Worm (Caenorhabditis elegans): ENCODE results near the gene gbb-1.

Gene gbb-1

ce11 chrX:2955628-2956027 is 2.1 kb upstream of the gbb-1 start:
- TF ChIP-seq mdl-1 (tag; optimal IDR thresholded peaks at IDR 0.05) (no peak), tlp-1 (tag; optimal IDR thresholded peaks at IDR 0.05) (no peak), unc-86 (tag; optimal IDR thresholded peaks at IDR 0.05) (peak; percentile 65), lin-14 (GFP tag; optimal IDR thresholded peaks at IDR 0.05) (peak; percentile 49), dpl-1 (GFP tag; optimal IDR thresholded peaks at IDR 0.05) (no peak), swsn-7 (tag; optimal IDR thresholded peaks at IDR 0.05) (no peak), nhr-11 (tag; optimal IDR thresholded peaks at IDR 0.05) (no peak), tbx-2 (tag; optimal IDR thresholded peaks at IDR 0.05) (no peak), nhr-20 (tag; optimal IDR thresholded peaks at IDR 0.05) (no peak), egl-27 (tag; optimal IDR thresholded peaks at IDR 0.05) (no peak)

- TF ChIP-seq nhr-11 (tag; optimal IDR thresholded peaks at IDR 0.05), result no peak
- peak; percentile 87 for TF ChIP-seq snpc-4 (tag; optimal IDR thresholded peaks at IDR 0.05)
- no peak for TF ChIP-seq jun-1 (tag; optimal IDR thresholded peaks at IDR 0.05)
- TF ChIP-seq nhr-12 (tag; optimal IDR thresholded peaks at IDR 0.05), result no peak
- no peak for TF ChIP-seq aha-1 (tag; optimal IDR thresholded peaks at IDR 0.05)
- TF ChIP-seq ama-1 (optimal IDR thresholded peaks at IDR 0.05), result no peak
- TF ChIP-seq fkh-8 (tag; optimal IDR thresholded peaks at IDR 0.05), result no peak
- no peak for TF ChIP-seq efl-3 (GFP tag; optimal IDR thresholded peaks at IDR 0.05)
- no peak for TF ChIP-seq lin-39 (tag; optimal IDR thresholded peaks at IDR 0.05)
- no peak for TF ChIP-seq tlp-1 (tag; optimal IDR thresholded peaks at IDR 0.05)
- no peak for TF ChIP-seq sox-4 (tag; optimal IDR thresholded peaks at IDR 0.05)
- no peak for TF ChIP-seq xbp-1 (tag; optimal IDR thresholded peaks at IDR 0.05)
- TF ChIP-seq lin-15B (tag; optimal IDR thresholded peaks at IDR 0.05), result no peak
- no peak for TF ChIP-seq blmp-1 (tag; optimal IDR thresholded peaks at IDR 0.05)
- TF ChIP-seq dsc-1 (tag; optimal IDR thresholded peaks at IDR 0.05), result no peak
- TF ChIP-seq swsn-7 (tag; optimal IDR thresholded peaks at IDR 0.05), result no peak
- TF ChIP-seq zag-1 (tag; optimal IDR thresholded peaks at IDR 0.05), result no peak
- no peak for TF ChIP-seq egl-27 (tag; optimal IDR thresholded peaks at IDR 0.05)
- TF ChIP-seq lsy-2 (tag; optimal IDR thresholded peaks at IDR 0.05), result no peak
- TF ChIP-seq efl-1 (optimal IDR thresholded peaks at IDR 0.05), result no peak
- peak in 1 of 2 experiments; percentile 26 for TF ChIP-seq efl-1 (GFP tag; optimal IDR thresholded peaks at IDR 0.05 in 1 of 2)
- no peak for TF ChIP-seq nhr-47 (tag; optimal IDR thresholded peaks at IDR 0.05)
- no peak for TF ChIP-seq hpl-2 (GFP tag; optimal IDR thresholded peaks at IDR 0.05)
- TF ChIP-seq mab-9 (GFP tag; IDR thresholded peaks at IDR 0.05), result 0 out of 2 replicates have a peak, but pooled peaks have one; percentile 28
- TF ChIP-seq mep-1 (tag; optimal IDR thresholded peaks at IDR 0.05), result no peak
Observed at ce11 chrX:2960703-2961102, 3.0 kb downstream of the gbb-1 start.

ce11 chrX:2966252-2966651 is 8.5 kb downstream of the gbb-1 start:
- no peak for TF ChIP-seq nhr-84 (tag; optimal IDR thresholded peaks at IDR 0.05)
- TF ChIP-seq rnt-1 (tag; optimal IDR thresholded peaks at IDR 0.05), result no peak
- no peak for TF ChIP-seq fkh-4 (tag; optimal IDR thresholded peaks at IDR 0.05; ENCODE audit: borderline replicate concordance)
- no peak for TF ChIP-seq pax-3 (tag; optimal IDR thresholded peaks at IDR 0.05)
- TF ChIP-seq C16A3.4 (tag; optimal IDR thresholded peaks at IDR 0.05), result no peak
- TF ChIP-seq ceh-88 (GFP tag; IDR thresholded peaks at IDR 0.05), result no peak
- no peak for TF ChIP-seq lin-15B (tag; optimal IDR thresholded peaks at IDR 0.05)
- no peak for TF ChIP-seq lsy-2 (tag; optimal IDR thresholded peaks at IDR 0.05)
- no peak for TF ChIP-seq hlh-17 (GFP tag; optimal IDR thresholded peaks at IDR 0.05; ENCODE audit: borderline replicate concordance)
- TF ChIP-seq nhr-11 (tag; optimal IDR thresholded peaks at IDR 0.05), result no peak
- TF ChIP-seq nhr-71 (tag; optimal IDR thresholded peaks at IDR 0.05), result no peak

- TF ChIP-seq ets-5 (GFP tag; IDR thresholded peaks at IDR 0.05) (no peak), nhr-20 (tag; optimal IDR thresholded peaks at IDR 0.05) (no peak)
Observed at ce11 chrX:2969447-2969989, 11.8 kb downstream of the gbb-1 start.

Measured in whole organism, L1 larva.